Worm (Caenorhabditis elegans): ENCODE results near the gene C35B1.9.
A peak's percentile ranks its signal among the peaks of the same experiment; 100 is the strongest.

C35B1.9 gene

ce11 chrIV:4034883-4035282 is 45.9 kb downstream of the C35B1.9 start, which contains the start of gene hlh-30 (continued):
- TF ChIP-seq F49E8.2 (tag; optimal IDR thresholded peaks at IDR 0.05; ENCODE audit: borderline replicate concordance) (no peak), set-16 (GFP tag; IDR thresholded peaks at IDR 0.05) (peak; percentile 90), daf-16 (GFP tag; optimal IDR thresholded peaks at IDR 0.05) (no peak), daf-16 (tag; optimal IDR thresholded peaks at IDR 0.05) (peak; percentile 12), ctbp-1 (GFP tag; IDR thresholded peaks at IDR 0.05) (peak; percentile 76), dve-1 (tag; optimal IDR thresholded peaks at IDR 0.05; ENCODE audit: insufficient read depth) (peak; percentile 29), lsy-2 (tag; optimal IDR thresholded peaks at IDR 0.05) (peak in 1 of 2 experiments; percentile 71), mes-2 (tag; optimal IDR thresholded peaks at IDR 0.05; ENCODE audit: poor library complexity, severe bottlenecking) (peak; percentile 11), nhr-48 (tag; optimal IDR thresholded peaks at IDR 0.05) (peak; percentile 20), rbr-2 (tag; optimal IDR thresholded peaks at IDR 0.05) (peak; percentile 72), spr-1 (tag; optimal IDR thresholded peaks at IDR 0.05) (no peak), nhr-102 (tag; optimal IDR thresholded peaks at IDR 0.05) (no peak), madf-9 (GFP tag; conservative IDR thresholded peaks at IDR 0.05) (0 out of 2 replicates have a peak, but pooled peaks have one; percentile 37), lin-38 (GFP tag; IDR thresholded peaks at IDR 0.05) (peak; percentile 38; the same call in 1 of the 2 replicates), hlh-11 (tag; optimal IDR thresholded peaks at IDR 0.05) (peak; percentile 47), egl-27 (tag; optimal IDR thresholded peaks at IDR 0.05) (no peak), lim-7 (GFP tag; IDR thresholded peaks at IDR 0.05) (0 out of 2 replicates have a peak, but pooled peaks have one; percentile 25), egl-43 (GFP tag; IDR thresholded peaks at IDR 0.05) (peak; percentile 68), nhr-111 (GFP tag; optimal IDR thresholded peaks at IDR 0.05) (no peak), mep-1 (tag; optimal IDR thresholded peaks at IDR 0.05) (peak; percentile 67)

- TF ChIP-seq mxl-2 (GFP tag; conservative IDR thresholded peaks at IDR 0.05) (no peak), nhr-42 (GFP tag; IDR thresholded peaks at IDR 0.05) (no peak), dpl-1 (GFP tag; optimal IDR thresholded peaks at IDR 0.05) (peak; percentile 25), egl-43 (GFP tag; IDR thresholded peaks at IDR 0.05) (no peak), ctbp-1 (GFP tag; IDR thresholded peaks at IDR 0.05) (no peak), lim-7 (GFP tag; IDR thresholded peaks at IDR 0.05) (no peak), jun-1 (tag; optimal IDR thresholded peaks at IDR 0.05) (no peak), unc-130 (GFP tag; optimal IDR thresholded peaks at IDR 0.05) (no peak), daf-19 (GFP tag; conservative IDR thresholded peaks at IDR 0.05) (no peak), pqm-1 (tag; optimal IDR thresholded peaks at IDR 0.05) (no peak), mes-2 (tag; optimal IDR thresholded peaks at IDR 0.05; ENCODE audit: poor library complexity, severe bottlenecking) (no peak), daf-16 (GFP tag; optimal IDR thresholded peaks at IDR 0.05) (peak in 1 of 2 experiments; percentile 27), daf-16 (tag; optimal IDR thresholded peaks at IDR 0.05) (peak; percentile 80), gei-8 (GFP tag; optimal IDR thresholded peaks at IDR 0.05) (no peak), ceh-62 (tag; optimal IDR thresholded peaks at IDR 0.05) (no peak), nhr-76 (tag; optimal IDR thresholded peaks at IDR 0.05) (no peak), D1046.2 (GFP tag; IDR thresholded peaks at IDR 0.05) (no peak), lin-39 (tag; optimal IDR thresholded peaks at IDR 0.05) (no peak), lir-3 (tag; optimal IDR thresholded peaks at IDR 0.05) (no peak), vab-7 (GFP tag; IDR thresholded peaks at IDR 0.05) (no peak), ceh-44 (GFP tag; IDR thresholded peaks at IDR 0.05) (no peak), hlh-30 (tag; optimal IDR thresholded peaks at IDR 0.05; ENCODE audit: insufficient read depth) (no peak), ztf-7 (tag; optimal IDR thresholded peaks at IDR 0.05) (no peak), nhr-25 (tag; optimal IDR thresholded peaks at IDR 0.05; ENCODE audit: borderline replicate concordance, insufficient read depth) (no peak), lin-1 (GFP tag; IDR thresholded peaks at IDR 0.05) (no peak), Y5F2A.4 (GFP tag; optimal IDR thresholded peaks at IDR 0.05) (no peak), arid-1 (GFP tag; conservative IDR thresholded peaks at IDR 0.05) (no peak), ceh-82 (tag; optimal IDR thresholded peaks at IDR 0.05) (no peak), unc-62 (GFP tag; optimal IDR thresholded peaks at IDR 0.05 in 1 of 2) (peak in 1 of 2 experiments; percentile 97), unc-62 (tag; optimal IDR thresholded peaks at IDR 0.05) (no peak), lin-38 (GFP tag; IDR thresholded peaks at IDR 0.05) (no peak), F26F4.8 (GFP tag; conservative IDR thresholded peaks at IDR 0.05) (no peak), ceh-20 (GFP tag; IDR thresholded peaks at IDR 0.05) (no peak), Y48G9A.11 (GFP tag; IDR thresholded peaks at IDR 0.05) (no peak), mxl-3 (GFP tag; optimal IDR thresholded peaks at IDR 0.05) (no peak), nhr-6 (tag; optimal IDR thresholded peaks at IDR 0.05) (no peak), set-16 (GFP tag; IDR thresholded peaks at IDR 0.05) (no peak)
These were observed 47.3 kb downstream of the C35B1.9 start for ce11 chrIV:4033490-4033889.
